Worm (Caenorhabditis elegans): ENCODE measurements around the gene F22B5.10.
A peak's percentile ranks its signal among the peaks of the same experiment; 100 is the strongest.

DNA sequence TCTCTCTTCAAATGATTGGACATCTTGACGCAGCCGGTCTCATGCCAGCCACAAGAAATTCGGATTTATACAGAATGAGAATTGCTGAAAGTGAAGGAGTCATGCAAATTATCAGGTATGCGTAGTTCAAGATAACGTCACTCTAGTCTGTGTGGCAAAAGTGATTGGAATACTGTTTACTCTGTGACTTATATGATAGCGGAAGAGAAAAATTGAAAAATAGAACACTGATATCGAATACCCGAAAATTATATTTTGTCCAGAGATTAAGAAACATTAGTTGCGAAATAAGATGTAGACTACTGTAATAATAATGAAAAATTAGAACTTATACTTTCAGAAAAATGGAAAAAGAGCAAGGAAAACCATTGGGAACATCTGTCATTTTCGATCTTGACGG is 48.5 kb downstream of the F22B5.10 start:
- TF ChIP-seq zag-1 (tag; optimal IDR thresholded peaks at IDR 0.05), result no peak
- peak; percentile 92 for TF ChIP-seq fos-1 (tag; optimal IDR thresholded peaks at IDR 0.05)
- TF ChIP-seq elt-1 (tag; optimal IDR thresholded peaks at IDR 0.05), result no peak
- TF ChIP-seq lsy-2 (tag; optimal IDR thresholded peaks at IDR 0.05), result no peak
- no peak for TF ChIP-seq blmp-1 (tag; optimal IDR thresholded peaks at IDR 0.05; ENCODE audit: insufficient read depth)
- no peak for TF ChIP-seq alr-1 (tag; optimal IDR thresholded peaks at IDR 0.05)
- no peak for TF ChIP-seq snpc-4 (tag; optimal IDR thresholded peaks at IDR 0.05)
- no peak for TF ChIP-seq ztf-4 (tag; optimal IDR thresholded peaks at IDR 0.05)
- TF ChIP-seq Y55F3AM.14 (GFP tag; optimal IDR thresholded peaks at IDR 0.05), result no peak
- TF ChIP-seq ama-1 (optimal IDR thresholded peaks at IDR 0.05), result no peak
- no peak for TF ChIP-seq nhr-11 (tag; optimal IDR thresholded peaks at IDR 0.05)
- TF ChIP-seq skn-1 (tag; optimal IDR thresholded peaks at IDR 0.05), result no peak

Measured in whole organism, L2 larva.